Worm (Caenorhabditis elegans) whole organism, L2 larva: ENCODE measurements around the gene cylc-1.
"Not testable (repeated sequence)": the region's sequence is repeated elsewhere in the genome, so short reads cannot be mapped to it uniquely, and the experiment has no call there.

Source experiments
- C34F6.9 ChIP-seq: fragments of 150-350 bp; optimal IDR thresholded peaks from 2 replicates; lab custom pipeline; 2014; ENCODE audit warnings: missing biosample characterization, missing genetic modification characterization
- ZK546.5 ChIP-seq: sonication (generic microtip); optimal IDR thresholded peaks from 2 replicates; lab custom pipeline; 2017; ENCODE audit warnings: missing biosample characterization, missing genetic modification characterization
- ama-1 ChIP-seq: fragments of 150-350 bp; optimal IDR thresholded peaks from 2 replicates; lab custom pipeline; 2018; ENCODE audit warnings: inconsistent platforms
- egl-27 ChIP-seq: sonication (generic microtip); optimal IDR thresholded peaks from 3 replicates; lab custom pipeline; 2017; ENCODE audit warnings: missing biosample characterization, missing genetic modification reagents, missing genetic modification characterization
- elt-3 ChIP-seq: sonication (generic microtip); optimal IDR thresholded peaks from 2 replicates; lab custom pipeline; 2017; ENCODE audit warnings: missing biosample characterization, missing genetic modification characterization
- lin-13 ChIP-seq: fragments of 150-350 bp; optimal IDR thresholded peaks from 2 replicates; lab custom pipeline; 2014; ENCODE audit warnings: missing biosample characterization, missing genetic modification reagents, missing genetic modification characterization
- lsy-2 ChIP-seq, 2 experiments: fragments of 150-350 bp in 1 of 2; sonication (generic microtip) in 1 of 2; optimal IDR thresholded peaks; 2 replicates each; lab custom pipeline; 2014 to 2017; ENCODE audit warnings: missing biosample characterization in 2 of 2, missing genetic modification characterization in 2 of 2
- nhr-11 ChIP-seq: fragments of 150-350 bp; optimal IDR thresholded peaks from 2 replicates; lab custom pipeline; 2014; ENCODE audit warnings: missing biosample characterization, missing genetic modification characterization
- nhr-129 ChIP-seq: fragments of 150-350 bp; optimal IDR thresholded peaks from 2 replicates; lab custom pipeline; 2014; ENCODE audit warnings: missing biosample characterization, missing genetic modification characterization
- nhr-25 ChIP-seq: fragments of 150-350 bp; sonication (generic microtip); optimal IDR thresholded peaks from 3 replicates; lab custom pipeline; 2014; ENCODE audit warnings: missing biosample characterization, missing genetic modification characterization
- skn-1 ChIP-seq: sonication (generic microtip); optimal IDR thresholded peaks from 2 replicates; lab custom pipeline; 2017; ENCODE audit warnings: missing biosample characterization, missing genetic modification characterization
- sma-9 ChIP-seq, 2 experiments: fragments of 150-350 bp in 1 of 2; sonication (generic microtip) in 1 of 2; optimal IDR thresholded peaks; 2 replicates each; lab custom pipeline; 2014 to 2016; ENCODE audit warnings: missing genetic modification characterization in 2 of 2, mild to moderate bottlenecking in 1 of 2, missing biosample characterization in 1 of 2, missing compliant biosample characterization in 1 of 2, missing genetic modification reagents in 1 of 2, moderate library complexity in 1 of 2
- unc-62 ChIP-seq: fragments of 150-350 bp; optimal IDR thresholded peaks from 2 replicates; lab custom pipeline; 2014; ENCODE audit warnings: missing biosample characterization, missing genetic modification reagents, missing genetic modification characterization
- zag-1 ChIP-seq: fragments of 150-350 bp; optimal IDR thresholded peaks from 2 replicates; lab custom pipeline; 2014; ENCODE audit warnings: missing biosample characterization, missing genetic modification characterization

- TF ChIP-seq ama-1 (lab: Kevin White, UChicago); elt-3 (tag; lab: Kevin White, UChicago); nhr-129; nhr-11 (tag; lab: Kevin White, UChicago); zag-1 (tag; lab: Kevin White, UChicago); nhr-25 (tag; lab: Kevin White, UChicago); egl-27 (tag; lab: Kevin White, UChicago); skn-1 (tag; lab: Kevin White, UChicago); C34F6.9 (tag; lab: Kevin White, UChicago); lsy-2 (tag; optimal IDR thresholded peaks at IDR 0.05; lab: Kevin White, UChicago); unc-62; sma-9 (GFP tag; optimal IDR thresholded peaks at IDR 0.05; lab: Kevin White, UChicago); sma-9 (tag; optimal IDR thresholded peaks at IDR 0.05; lab: Kevin White, UChicago); lin-13 (GFP tag; lab: Kevin White, UChicago); ZK546.5 (tag; lab: Kevin White, UChicago): not testable (repeated sequence)
Measured at ce11 chrIV:5260289-5260688, 34.7 kb upstream of the cylc-1 start, which contains the start of gene msp-19.
